Worm (Caenorhabditis elegans) whole organism, L2 larva: Measurements from ENCODE around the gene C35C5.8.
A peak's percentile ranks its signal among the peaks of the same experiment; 100 is the strongest.

ENCODE experiments used
- F13H6.1 ChIP-seq: sonication (generic microtip); optimal IDR thresholded peaks from 2 replicates; lab custom pipeline; 2016; ENCODE audit warnings: missing genetic modification characterization, missing compliant biosample characterization
- ama-1 ChIP-seq: fragments of 150-350 bp; optimal IDR thresholded peaks from 2 replicates; lab custom pipeline; 2018; ENCODE audit warnings: inconsistent platforms
- ceh-16 ChIP-seq: fragments of 150-350 bp; optimal IDR thresholded peaks from 2 replicates; lab custom pipeline; 2014; ENCODE audit warnings: missing biosample characterization, missing genetic modification characterization
- ceh-82 ChIP-seq: fragments of 150-350 bp; optimal IDR thresholded peaks from 2 replicates; lab custom pipeline; 2014; ENCODE audit warnings: missing biosample characterization, missing genetic modification characterization
- egl-27 ChIP-seq: sonication (generic microtip); optimal IDR thresholded peaks from 3 replicates; lab custom pipeline; 2017; ENCODE audit warnings: missing biosample characterization, missing genetic modification reagents, missing genetic modification characterization
- elt-1 ChIP-seq: fragments of 150-350 bp; optimal IDR thresholded peaks from 2 replicates; lab custom pipeline; 2014; ENCODE audit warnings: missing biosample characterization, missing genetic modification characterization
- skn-1 ChIP-seq: sonication (generic microtip); optimal IDR thresholded peaks from 2 replicates; lab custom pipeline; 2017; ENCODE audit warnings: missing biosample characterization, missing genetic modification characterization
- snpc-4 ChIP-seq: fragments of 150-350 bp; optimal IDR thresholded peaks from 2 replicates; lab custom pipeline; 2014; ENCODE audit warnings: missing biosample characterization, missing genetic modification characterization
- unc-39 ChIP-seq: fragments of 150-350 bp; optimal IDR thresholded peaks from 2 replicates; lab custom pipeline; 2014; ENCODE audit warnings: missing biosample characterization, missing genetic modification characterization
- unc-62 ChIP-seq: fragments of 150-350 bp; optimal IDR thresholded peaks from 2 replicates; lab custom pipeline; 2014; ENCODE audit warnings: missing biosample characterization, missing genetic modification reagents, missing genetic modification characterization
- ztf-11 ChIP-seq: sonication (generic microtip); optimal IDR thresholded peaks from 2 replicates; lab custom pipeline; 2017; ENCODE audit warnings: missing biosample characterization, missing genetic modification characterization
- ztf-4 ChIP-seq: fragments of 150-350 bp; optimal IDR thresholded peaks from 2 replicates; lab custom pipeline; 2014; ENCODE audit warnings: missing biosample characterization, missing genetic modification characterization

- TF ChIP-seq unc-39 (no peak), ceh-82 (tag; lab: Kevin White, UChicago) (no peak), ama-1 (lab: Kevin White, UChicago) (no peak), skn-1 (no peak), egl-27 (tag; lab: Kevin White, UChicago) (no peak), unc-62 (no peak), snpc-4 (tag; lab: Kevin White, UChicago) (no peak), elt-1 (tag; lab: Kevin White, UChicago) (no peak), ztf-4 (tag; lab: Kevin White, UChicago) (no peak), ceh-16 (tag; lab: Kevin White, UChicago) (no peak), F13H6.1 (tag; lab: Kevin White, UChicago) (peak; percentile 2), ztf-11 (no peak)
Observed at ce11 chrX:11574167-11574566, 40.8 kb downstream of the C35C5.8 start.
